Comparison of ENCODE assay signal across 2 fruit fly cellular contexts in the genomic region with DNA sequence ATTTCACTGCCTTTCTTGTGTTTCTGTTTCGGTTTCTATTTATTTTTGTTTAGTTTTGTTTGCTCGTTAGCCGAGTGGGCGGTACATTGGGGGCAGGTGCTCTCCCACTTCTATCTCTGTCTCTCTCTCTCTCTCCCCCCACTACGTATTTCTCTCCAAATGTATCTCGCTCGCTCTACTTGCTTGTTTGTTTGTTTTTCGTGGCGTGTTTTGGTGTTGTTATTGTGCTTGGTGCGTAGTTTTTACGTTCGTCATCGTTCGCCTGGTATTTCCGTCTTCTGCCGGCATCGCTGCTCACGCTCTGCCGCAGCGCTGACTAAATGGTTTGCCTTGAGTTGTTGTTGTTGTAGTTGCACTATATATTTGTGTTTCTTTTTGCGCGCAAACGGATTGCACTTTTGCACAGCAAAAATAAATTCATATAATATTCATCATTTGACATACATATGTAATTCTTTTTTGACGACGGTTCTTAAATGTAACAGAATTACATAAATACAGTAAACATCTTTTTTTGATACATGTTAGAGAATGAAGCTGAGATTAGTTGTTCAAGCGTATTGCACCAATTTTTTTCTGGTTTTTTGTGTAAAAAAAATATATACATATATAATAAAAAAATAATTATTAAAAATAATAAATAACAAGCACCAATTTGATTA.
TF ChIP-seq lines count a peak whose summit lies in the region.

No protein-coding gene starts in this region.

TF ChIP-seq in whole organism, embryonic, 481 proteins besides CTCF, POLR2A, EP300 and RAD21 (continued from another document and continues in another):
- TF ChIP-seq disco-r (GFP tag; optimal IDR thresholded peaks at IDR 0.05; lab: Kevin White, UChicago) = no peak
- TF ChIP-seq Eip74EF (GFP tag; optimal IDR thresholded peaks at IDR 0.05; lab: Kevin White, UChicago) = peak in 1 of 2 experiments; percentile 95
- TF ChIP-seq ftz-f1 (GFP tag; optimal IDR thresholded peaks at IDR 0.05; lab: Kevin White, UChicago) = peak; percentile 60
- no peak for TF ChIP-seq CoRest (tag; optimal IDR thresholded peaks at IDR 0.05; lab: Kevin White, UChicago)
- TF ChIP-seq CG18599 (GFP tag; optimal IDR thresholded peaks at IDR 0.05; lab: Kevin White, UChicago) = peak; percentile 50
- peak; percentile 35 for TF ChIP-seq sqz (GFP tag; optimal IDR thresholded peaks at IDR 0.05; lab: Kevin White, UChicago)
- peak; percentile 66 for TF ChIP-seq lab (GFP tag; optimal IDR thresholded peaks at IDR 0.05; lab: Kevin White, UChicago)
- TF ChIP-seq ranshi (GFP tag; IDR thresholded peaks at IDR 0.05; lab: Robert Waterston, UW) = peak; percentile 23; the same call in 1 of the 2 replicates
- no peak for TF ChIP-seq Taf1 (GFP tag; IDR thresholded peaks at IDR 0.05; lab: Robert Waterston, UW)
- TF ChIP-seq Hey (tag; optimal IDR thresholded peaks at IDR 0.05; lab: Kevin White, UChicago) = peak; percentile 47
- TF ChIP-seq CG18476 (GFP tag; optimal IDR thresholded peaks at IDR 0.05; lab: Kevin White, UChicago) = no peak
- TF ChIP-seq ATbp (GFP tag; optimal IDR thresholded peaks at IDR 0.05; lab: Kevin White, UChicago) = peak; percentile 73
- no peak for TF ChIP-seq CG14710 (tag; optimal IDR thresholded peaks at IDR 0.05; lab: Kevin White, UChicago)
- peak; percentile 21 for TF ChIP-seq CG12744 (GFP tag; optimal IDR thresholded peaks at IDR 0.05; lab: Kevin White, UChicago)
- no peak for TF ChIP-seq CG10959 (GFP tag; IDR thresholded peaks at IDR 0.05; lab: Robert Waterston, UW)
- no peak for TF ChIP-seq ap (GFP tag; IDR thresholded peaks at IDR 0.05; lab: Robert Waterston, UW)
- no peak for TF ChIP-seq CG15269 (tag; optimal IDR thresholded peaks at IDR 0.05; lab: Kevin White, UChicago)
- TF ChIP-seq CG11093 (GFP tag; IDR thresholded peaks at IDR 0.05; lab: Robert Waterston, UW) = no peak
- TF ChIP-seq Rfx (GFP tag; IDR thresholded peaks at IDR 0.05; lab: Robert Waterston, UW) = peak; percentile 59; the same call in 1 of the 2 replicates
- TF ChIP-seq crc (GFP tag; optimal IDR thresholded peaks at IDR 0.05; lab: Kevin White, UChicago) = no peak
- TF ChIP-seq nom (GFP tag; optimal IDR thresholded peaks at IDR 0.05; lab: Kevin White, UChicago) = peak; percentile 50
- no peak for TF ChIP-seq CG7372 (GFP tag; IDR thresholded peaks at IDR 0.05; lab: Robert Waterston, UW)
- TF ChIP-seq gro (GFP tag; optimal IDR thresholded peaks at IDR 0.05; lab: Kevin White, UChicago) = peak; percentile 70
- no peak for TF ChIP-seq tup (GFP tag; optimal IDR thresholded peaks at IDR 0.05; lab: Kevin White, UChicago)
- TF ChIP-seq Elba2 (GFP tag; optimal IDR thresholded peaks at IDR 0.05; lab: Kevin White, UChicago) = no peak
- no peak for TF ChIP-seq peb (GFP tag; IDR thresholded peaks at IDR 0.05; lab: Robert Waterston, UW)
- no peak for TF ChIP-seq CG4730 (GFP tag; IDR thresholded peaks at IDR 0.05; lab: Robert Waterston, UW)
- TF ChIP-seq Hr51 (GFP tag; optimal IDR thresholded peaks at IDR 0.05; lab: Kevin White, UChicago) = no peak
- no peak for TF ChIP-seq vnd (GFP tag; IDR thresholded peaks at IDR 0.05; lab: Robert Waterston, UW; ENCODE audit: partially characterized antibody)
- TF ChIP-seq HLH3B (GFP tag; IDR thresholded peaks at IDR 0.05; lab: Robert Waterston, UW) = peak; percentile 47; the same call in 1 of the 2 replicates
- TF ChIP-seq kni (GFP tag; optimal IDR thresholded peaks at IDR 0.05; lab: Kevin White, UChicago) = peak; percentile 95
- no peak for TF ChIP-seq CG2712 (tag; optimal IDR thresholded peaks at IDR 0.05; lab: Kevin White, UChicago)
- no peak for TF ChIP-seq fd3F (GFP tag; optimal IDR thresholded peaks at IDR 0.05; lab: Kevin White, UChicago)
- no peak for TF ChIP-seq Ets97D (GFP tag; optimal IDR thresholded peaks at IDR 0.05; lab: Kevin White, UChicago)
- TF ChIP-seq schlank (tag; optimal IDR thresholded peaks at IDR 0.05; lab: Kevin White, UChicago) = no peak
- peak; percentile 74; the same call in 1 of the 2 replicates for TF ChIP-seq chm (GFP tag; IDR thresholded peaks at IDR 0.05; lab: Robert Waterston, UW)
- no peak for TF ChIP-seq p53 (GFP tag; optimal IDR thresholded peaks at IDR 0.05; lab: Kevin White, UChicago)
- TF ChIP-seq slbo (GFP tag; IDR thresholded peaks at IDR 0.05; lab: Robert Waterston, UW) = no peak
- no peak for TF ChIP-seq CG7786 (GFP tag; optimal IDR thresholded peaks at IDR 0.05; lab: Kevin White, UChicago)
- TF ChIP-seq Nf-YB (GFP tag; optimal IDR thresholded peaks at IDR 0.05; lab: Kevin White, UChicago) = peak; percentile 12
- no peak for TF ChIP-seq stwl (tag; optimal IDR thresholded peaks at IDR 0.05; lab: Kevin White, UChicago)
- no peak for TF ChIP-seq Chrac-16 (GFP tag; optimal IDR thresholded peaks at IDR 0.05; lab: Kevin White, UChicago)
- TF ChIP-seq Mrtf (GFP tag; IDR thresholded peaks at IDR 0.05; lab: Robert Waterston, UW) = no peak
- TF ChIP-seq Ptx1 (GFP tag; IDR thresholded peaks at IDR 0.05; lab: Robert Waterston, UW) = no peak
- TF ChIP-seq CG17912 (GFP tag; optimal IDR thresholded peaks at IDR 0.05; lab: Kevin White, UChicago) = peak; percentile 69
- no peak for TF ChIP-seq twi (tag; optimal IDR thresholded peaks at IDR 0.05; lab: Kevin White, UChicago)
- no peak for TF ChIP-seq zfh2 (GFP tag; optimal IDR thresholded peaks at IDR 0.05; lab: Kevin White, UChicago)
- TF ChIP-seq Six4 (GFP tag; optimal IDR thresholded peaks at IDR 0.05; lab: Kevin White, UChicago) = no peak
- TF ChIP-seq CG34376 (GFP tag; optimal IDR thresholded peaks at IDR 0.05; lab: Kevin White, UChicago) = peak; percentile 80
- TF ChIP-seq dmrt11E (tag; optimal IDR thresholded peaks at IDR 0.05; lab: Kevin White, UChicago) = no peak
- TF ChIP-seq prd (optimal IDR thresholded peaks at IDR 0.05; lab: Kevin White, UChicago) = no peak
- TF ChIP-seq prd (GFP tag; IDR thresholded peaks at IDR 0.05; lab: Robert Waterston, UW) = no peak
- TF ChIP-seq CG11456 (GFP tag; IDR thresholded peaks at IDR 0.05; lab: Robert Waterston, UW) = no peak
- TF ChIP-seq Scr (GFP tag; IDR thresholded peaks at IDR 0.05; lab: Robert Waterston, UW; ENCODE audit: partially characterized antibody) = no peak
- TF ChIP-seq CG8359 (GFP tag; optimal IDR thresholded peaks at IDR 0.05; lab: Kevin White, UChicago; ENCODE audit: borderline replicate concordance) = peak; percentile 21
- no peak for TF ChIP-seq Kr (GFP tag; optimal IDR thresholded peaks at IDR 0.05; lab: Kevin White, UChicago)
- no peak for TF ChIP-seq az2 (GFP tag; optimal IDR thresholded peaks at IDR 0.05; lab: Kevin White, UChicago)
- TF ChIP-seq NK7.1 (GFP tag; optimal IDR thresholded peaks at IDR 0.05; lab: Kevin White, UChicago) = no peak
- no peak for TF ChIP-seq fd96Cb (tag; optimal IDR thresholded peaks at IDR 0.05; lab: Kevin White, UChicago)
- no peak for TF ChIP-seq ken (GFP tag; IDR thresholded peaks at IDR 0.05; lab: Robert Waterston, UW)
- TF ChIP-seq jumu (GFP tag; optimal IDR thresholded peaks at IDR 0.05; lab: Kevin White, UChicago) = no peak
- peak; percentile 45 for TF ChIP-seq CG9727 (GFP tag; optimal IDR thresholded peaks at IDR 0.05; lab: Kevin White, UChicago)
- no peak for TF ChIP-seq ase (GFP tag; IDR thresholded peaks at IDR 0.05; lab: Robert Waterston, UW)
- TF ChIP-seq wor (GFP tag; IDR thresholded peaks at IDR 0.05; lab: Robert Waterston, UW) = no peak

TF ChIP-seq in whole organism, prepupa, 60 proteins besides CTCF, POLR2A, EP300 and RAD21 (continued from another document):
- TF ChIP-seq CG11762 (GFP tag; optimal IDR thresholded peaks at IDR 0.05; lab: Kevin White, UChicago; ENCODE audit: insufficient read depth) = no peak
- peak; percentile 1 for TF ChIP-seq Sox14 (GFP tag; optimal IDR thresholded peaks at IDR 0.05; lab: Kevin White, UChicago)
- TF ChIP-seq fd85E (GFP tag; optimal IDR thresholded peaks at IDR 0.05; lab: Kevin White, UChicago) = no peak
- no peak for TF ChIP-seq pdm3 (GFP tag; optimal IDR thresholded peaks at IDR 0.05; lab: Kevin White, UChicago)
- peak; percentile 51 for TF ChIP-seq CG6276 (GFP tag; optimal IDR thresholded peaks at IDR 0.05; lab: Kevin White, UChicago)
- TF ChIP-seq CG16779 (tag; optimal IDR thresholded peaks at IDR 0.05; lab: Kevin White, UChicago) = peak; percentile 34
- TF ChIP-seq CG6792 (GFP tag; optimal IDR thresholded peaks at IDR 0.05; lab: Kevin White, UChicago) = no peak
- peak; percentile 100 for TF ChIP-seq fkh (GFP tag; optimal IDR thresholded peaks at IDR 0.05; lab: Kevin White, UChicago)
- no peak for TF ChIP-seq Sox102F (GFP tag; optimal IDR thresholded peaks at IDR 0.05; lab: Kevin White, UChicago)
- peak; percentile 13 for TF ChIP-seq svp (GFP tag; lab: Kevin White, UChicago)
- no peak for TF ChIP-seq Eip93F (GFP tag; optimal IDR thresholded peaks at IDR 0.05; lab: Kevin White, UChicago)
- TF ChIP-seq CG8632 (GFP tag; optimal IDR thresholded peaks at IDR 0.05; lab: Kevin White, UChicago) = no peak
- peak; percentile 74; the same call in 2 of the 3 replicates for TF ChIP-seq CG6163 (GFP tag; IDR thresholded peaks at IDR 0.05; lab: Robert Waterston, UW)
- peak; percentile 19 for TF ChIP-seq spab (GFP tag; optimal IDR thresholded peaks at IDR 0.05; lab: Kevin White, UChicago)
- TF ChIP-seq Eip75B (GFP tag; optimal IDR thresholded peaks at IDR 0.05; lab: Kevin White, UChicago) = no peak
- TF ChIP-seq lz (GFP tag; optimal IDR thresholded peaks at IDR 0.05; lab: Kevin White, UChicago) = no peak
- peak; percentile 52 to 60 for TF ChIP-seq ss (GFP tag; optimal IDR thresholded peaks at IDR 0.05; lab: Kevin White, UChicago)
- TF ChIP-seq CG32006 (GFP tag; optimal IDR thresholded peaks at IDR 0.05; lab: Kevin White, UChicago) = peak; percentile 47
- TF ChIP-seq CG3919 (GFP tag; optimal IDR thresholded peaks at IDR 0.05; lab: Kevin White, UChicago) = no peak
- TF ChIP-seq CG34406 (GFP tag; optimal IDR thresholded peaks at IDR 0.05; lab: Kevin White, UChicago) = no peak
- TF ChIP-seq CG6854 (GFP tag; optimal IDR thresholded peaks at IDR 0.05; lab: Kevin White, UChicago) = no peak
- no peak for TF ChIP-seq cyc (GFP tag; optimal IDR thresholded peaks at IDR 0.05; lab: Kevin White, UChicago)
- peak; percentile 18 for TF ChIP-seq Met (GFP tag; optimal IDR thresholded peaks at IDR 0.05; lab: Kevin White, UChicago)
- TF ChIP-seq CG15336 (GFP tag; IDR thresholded peaks at IDR 0.05; lab: Robert Waterston, UW) = peak; percentile 53; the same call in 1 of the 2 replicates
- TF ChIP-seq Hr39 (GFP tag; optimal IDR thresholded peaks at IDR 0.05; lab: Kevin White, UChicago) = no peak
- no peak for TF ChIP-seq Ets21C (GFP tag; optimal IDR thresholded peaks at IDR 0.05; lab: Kevin White, UChicago)
- TF ChIP-seq Eip78C (GFP tag; lab: Kevin White, UChicago) = peak; percentile 56
- peak; percentile 28 for TF ChIP-seq dsx (GFP tag; optimal IDR thresholded peaks at IDR 0.05; lab: Kevin White, UChicago; ENCODE audit: poor library complexity, severe bottlenecking)
- TF ChIP-seq CG10669 (GFP tag; optimal IDR thresholded peaks at IDR 0.05; lab: Kevin White, UChicago) = peak; percentile 20
TF ChIP-seq in whole organism, prepupa: peak in this region for 24.
